Fruit fly (Drosophila melanogaster): Measurements from ENCODE around the gene CG33493.
A peak's percentile ranks its signal among the peaks of the same experiment; 100 is the strongest.

Gene CG33493

DNA sequence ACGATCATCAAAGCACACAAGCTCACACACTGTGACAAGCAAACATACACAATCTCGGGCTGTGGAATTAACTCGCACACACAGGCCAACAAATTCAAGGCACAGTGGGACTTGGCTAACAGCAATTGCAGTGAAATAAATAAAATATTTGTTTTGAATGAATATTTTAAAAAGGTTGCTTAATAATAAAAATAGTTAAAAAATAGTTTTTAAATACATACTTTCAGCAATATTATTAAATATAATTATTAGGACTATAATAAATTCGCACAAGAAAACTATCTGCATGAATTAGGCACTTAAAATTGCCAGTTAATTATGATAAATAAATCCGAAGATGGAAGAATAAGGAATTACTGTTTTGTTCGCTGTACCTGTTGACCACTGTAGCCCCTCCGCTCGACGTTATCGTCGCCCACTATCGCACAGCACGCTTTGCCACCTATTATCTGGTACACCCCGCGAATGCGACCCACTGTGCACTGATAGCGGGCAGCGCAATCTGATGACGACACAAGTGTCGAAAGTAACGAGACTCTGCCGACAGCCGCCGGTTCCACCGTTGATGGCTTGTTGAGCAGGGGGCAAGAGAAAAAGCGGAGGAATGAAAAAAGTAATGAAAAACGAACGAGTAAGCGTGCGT lies 10.1 kb downstream of the CG33493 start (continued):
- TF ChIP-seq BtbVII (GFP tag; optimal IDR thresholded peaks at IDR 0.05) (peak; percentile 99), TFAM (GFP tag; optimal IDR thresholded peaks at IDR 0.05) (peak; percentile 77), CoRest (tag; optimal IDR thresholded peaks at IDR 0.05) (peak; percentile 99), Med (GFP tag) (peak; percentile 90), CG6791 (GFP tag; IDR thresholded peaks at IDR 0.05; ENCODE audit: partially characterized antibody) (0 out of 3 replicates have a peak, but pooled peaks have one; percentile 37), CG4328 (GFP tag; optimal IDR thresholded peaks at IDR 0.05) (peak; percentile 98), ato (GFP tag; IDR thresholded peaks at IDR 0.05; ENCODE audit: partially characterized antibody) (no peak), Rfx (GFP tag; IDR thresholded peaks at IDR 0.05) (peak; percentile 97), tll (GFP tag; optimal IDR thresholded peaks at IDR 0.05) (peak in 1 of 2 experiments; percentile 17), amos (GFP tag; IDR thresholded peaks at IDR 0.05; ENCODE audit: partially characterized antibody) (no peak; the same call in 1 of the 2 replicates), CG6689 (GFP tag; IDR thresholded peaks at IDR 0.05) (peak; percentile 98), CG7963 (GFP tag; IDR thresholded peaks at IDR 0.05; ENCODE audit: partially characterized antibody) (0 out of 3 replicates have a peak, but pooled peaks have one; percentile 26), dpn (GFP tag; optimal IDR thresholded peaks at IDR 0.05) (peak; percentile 86 to 98), luna (GFP tag; optimal IDR thresholded peaks at IDR 0.05) (no peak), gce (GFP tag; IDR thresholded peaks at IDR 0.05) (peak; percentile 89), tio (GFP tag; optimal IDR thresholded peaks at IDR 0.05) (peak; percentile 99), Side (GFP tag; optimal IDR thresholded peaks at IDR 0.05) (peak; percentile 58), D19A (tag; optimal IDR thresholded peaks at IDR 0.05) (peak; percentile 96), CG1792 (GFP tag; optimal IDR thresholded peaks at IDR 0.05) (peak; percentile 36), disco-r (GFP tag; optimal IDR thresholded peaks at IDR 0.05) (peak; percentile 80), cato (GFP tag; optimal IDR thresholded peaks at IDR 0.05; ENCODE audit: borderline replicate concordance) (peak; percentile 97), CG4854 (GFP tag; optimal IDR thresholded peaks at IDR 0.05) (peak; percentile 85), Blimp-1 (GFP tag; optimal IDR thresholded peaks at IDR 0.05) (peak; percentile 96), CG4360 (GFP tag; IDR thresholded peaks at IDR 0.05) (peak; percentile 68), usp (GFP tag; optimal IDR thresholded peaks at IDR 0.05) (no peak), CG14050 (GFP tag; IDR thresholded peaks at IDR 0.05) (peak; percentile 93), mam (GFP tag; optimal IDR thresholded peaks at IDR 0.05) (peak; percentile 89), C15 (GFP tag; IDR thresholded peaks at IDR 0.05) (peak; percentile 94), CG14710 (tag; optimal IDR thresholded peaks at IDR 0.05) (peak; percentile 97), sqz (GFP tag; optimal IDR thresholded peaks at IDR 0.05) (peak; percentile 97), Hmr (GFP tag; optimal IDR thresholded peaks at IDR 0.05) (peak; percentile 99), Optix (GFP tag; IDR thresholded peaks at IDR 0.05) (peak; percentile 83), H15 (GFP tag; IDR thresholded peaks at IDR 0.05) (peak; percentile 93), CG9215 (GFP tag; IDR thresholded peaks at IDR 0.05) (peak; percentile 97), Dip3 (GFP tag; optimal IDR thresholded peaks at IDR 0.05) (peak; percentile 85), CG3065 (GFP tag; optimal IDR thresholded peaks at IDR 0.05) (peak; percentile 90), Atf3 (GFP tag; optimal IDR thresholded peaks at IDR 0.05) (peak; percentile 77), fd96Cb (tag; optimal IDR thresholded peaks at IDR 0.05) (peak; percentile 98), Hand (GFP tag; optimal IDR thresholded peaks at IDR 0.05) (peak; percentile 98), CG31224 (GFP tag; IDR thresholded peaks at IDR 0.05) (peak; percentile 92), Hsf (GFP tag; optimal IDR thresholded peaks at IDR 0.05) (peak; percentile 93), ken (GFP tag; IDR thresholded peaks at IDR 0.05) (peak; percentile 90), org-1 (GFP tag; optimal IDR thresholded peaks at IDR 0.05) (peak; percentile 98), slp2 (GFP tag; optimal IDR thresholded peaks at IDR 0.05) (peak; percentile 36), CG10654 (GFP tag; optimal IDR thresholded peaks at IDR 0.05) (peak; percentile 96), CG10267 (tag; optimal IDR thresholded peaks at IDR 0.05) (peak; percentile 95), btn (GFP tag; optimal IDR thresholded peaks at IDR 0.05) (peak; percentile 46), Doc3 (GFP tag; IDR thresholded peaks at IDR 0.05; ENCODE audit: partially characterized antibody) (0 out of 3 replicates have a peak, but pooled peaks have one; percentile 10), cas (GFP tag; IDR thresholded peaks at IDR 0.05) (peak; percentile 90)

All from whole organism, embryonic.